Worm (Caenorhabditis elegans) whole organism, midembryonic: ENCODE data around the gene mks-3.

Experiments used
- T22C8.4 ChIP-seq: fragments of 200-800 bp; sonication (Bioruptor generic); IDR thresholded peaks from 2 replicates; pipeline ENCODE4 v1.3.6; 2022; ENCODE audit warnings: missing genetic modification characterization, missing compliant biosample characterization
- cog-1 ChIP-seq: sonication (generic microtip); optimal IDR thresholded peaks from 2 replicates; lab custom pipeline; 2016; ENCODE audit warnings: missing genetic modification characterization, missing compliant biosample characterization
- flt-1 ChIP-seq: fragments of 200-800 bp; sonication (Bioruptor generic); IDR thresholded peaks from 2 replicates; pipeline ENCODE4 v1.3.6; 2022; ENCODE audit warnings: missing genetic modification characterization, missing compliant biosample characterization
- klf-2 ChIP-seq: fragments of 200-800 bp; sonication (Bioruptor generic); conservative IDR thresholded peaks from 2 replicates; pipeline ENCODE4 v1.3.6; 2022; ENCODE audit warnings: missing genetic modification reagents, missing genetic modification characterization, missing compliant biosample characterization
- med-1 ChIP-seq: sonication (generic microtip); optimal IDR thresholded peaks from 2 replicates; lab custom pipeline; 2017; ENCODE audit warnings: missing genetic modification characterization, mild to moderate bottlenecking, missing compliant biosample characterization, antibody characterized with exemption, missing genetic modification reagents; ENCODE audit not compliant: insufficient read depth
- ref-1 ChIP-seq: fragments of 200-800 bp; sonication (Bioruptor generic); conservative IDR thresholded peaks from 2 replicates; pipeline ENCODE4 v1.3.6; 2022; ENCODE audit warnings: missing genetic modification reagents, missing genetic modification characterization, missing compliant biosample characterization
- tab-1 ChIP-seq: fragments of 200-800 bp; sonication (Bioruptor generic); IDR thresholded peaks from 2 replicates; pipeline ENCODE4 v1.3.6; 2022; ENCODE audit warnings: missing genetic modification characterization, missing compliant biosample characterization
- ztf-23 ChIP-seq: fragments of 200-800 bp; sonication (Bioruptor generic); IDR thresholded peaks from 2 replicates; pipeline ENCODE4 v1.3.6; 2022; ENCODE audit warnings: missing genetic modification reagents, missing genetic modification characterization, missing compliant biosample characterization
- ztf-29 ChIP-seq: fragments of 200-800 bp; sonication (Bioruptor generic); IDR thresholded peaks from 2 replicates; pipeline ENCODE4 v1.3.6; 2022; ENCODE audit warnings: missing genetic modification reagents, missing genetic modification characterization, missing compliant biosample characterization

The mks-3 gene

ce11 chrII:7594812-7595211, 11.4 kb upstream of the mks-3 start, which contains the start of gene syd-1:
syd-1 (minus strand) TSS chrII:7594912.
- no peak for TF ChIP-seq T22C8.4 (GFP tag; lab: Robert Waterston, UW)
- TF ChIP-seq ref-1 (GFP tag; lab: Robert Waterston, UW), result no peak
- no peak for TF ChIP-seq med-1 (GFP tag; lab: Kevin White, UChicago)
- TF ChIP-seq cog-1, result no peak
- TF ChIP-seq ztf-29 (GFP tag; lab: Robert Waterston, UW), result no peak
- TF ChIP-seq ztf-23 (GFP tag; lab: Robert Waterston, UW), result no peak
- TF ChIP-seq flt-1 (GFP tag; lab: Robert Waterston, UW), result no peak

ce11 chrII:7594262-7594661, 10.8 kb upstream of the mks-3 start:
- TF ChIP-seq klf-2 (GFP tag; lab: Robert Waterston, UW), result no peak
- no peak for TF ChIP-seq T22C8.4 (GFP tag; lab: Robert Waterston, UW)
- TF ChIP-seq med-1 (GFP tag; lab: Kevin White, UChicago), result no peak
- TF ChIP-seq flt-1 (GFP tag; lab: Robert Waterston, UW), result no peak
- TF ChIP-seq ztf-23 (GFP tag; lab: Robert Waterston, UW), result no peak
- TF ChIP-seq ztf-29 (GFP tag; lab: Robert Waterston, UW), result no peak
- TF ChIP-seq ref-1 (GFP tag; lab: Robert Waterston, UW), result no peak
- no peak for TF ChIP-seq tab-1 (GFP tag; lab: Robert Waterston, UW)
- TF ChIP-seq cog-1, result no peak

ce11 chrII:7593227-7593626, 9.8 kb upstream of the mks-3 start:
- TF ChIP-seq klf-2 (GFP tag; lab: Robert Waterston, UW), result no peak
- TF ChIP-seq med-1 (GFP tag; lab: Kevin White, UChicago), result no peak
- no peak for TF ChIP-seq ref-1 (GFP tag; lab: Robert Waterston, UW)
- no peak for TF ChIP-seq tab-1 (GFP tag; lab: Robert Waterston, UW)

ce11 chrII:7588295-7588694, 4.8 kb upstream of the mks-3 start:
- TF ChIP-seq cog-1 (no peak), T22C8.4 (GFP tag; lab: Robert Waterston, UW) (no peak), ref-1 (GFP tag; lab: Robert Waterston, UW) (no peak), flt-1 (GFP tag; lab: Robert Waterston, UW) (no peak), ztf-29 (GFP tag; lab: Robert Waterston, UW) (no peak)

- TF ChIP-seq ztf-29 (GFP tag; lab: Robert Waterston, UW) (no peak), ref-1 (GFP tag; lab: Robert Waterston, UW) (no peak), tab-1 (GFP tag; lab: Robert Waterston, UW) (no peak), cog-1 (no peak), med-1 (GFP tag; lab: Kevin White, UChicago) (no peak), klf-2 (GFP tag; lab: Robert Waterston, UW) (no peak), T22C8.4 (GFP tag; lab: Robert Waterston, UW) (no peak), ztf-23 (GFP tag; lab: Robert Waterston, UW) (no peak), flt-1 (GFP tag; lab: Robert Waterston, UW) (no peak)
Measured at ce11 chrII:7577412-7577811, 6.0 kb downstream of the mks-3 start, which contains the start of gene F35D2.6. F35D2.6 (plus strand) TSS chrII:7577712.

- TF ChIP-seq klf-2 (GFP tag; lab: Robert Waterston, UW) (no peak), ztf-23 (GFP tag; lab: Robert Waterston, UW) (no peak), T22C8.4 (GFP tag; lab: Robert Waterston, UW) (no peak), cog-1 (no peak), med-1 (GFP tag; lab: Kevin White, UChicago) (no peak), flt-1 (GFP tag; lab: Robert Waterston, UW) (no peak), tab-1 (GFP tag; lab: Robert Waterston, UW) (no peak), ref-1 (GFP tag; lab: Robert Waterston, UW) (no peak), ztf-29 (GFP tag; lab: Robert Waterston, UW) (no peak)
Measured at ce11 chrII:7575614-7576013, 7.8 kb downstream of the mks-3 start, which contains the start of gene F35D2.1. F35D2.1 (plus strand) TSS chrII:7575914.

ce11 chrII:7574143-7574542, 9.3 kb downstream of the mks-3 start, which contains the start of gene F35D2.2:
F35D2.2 (plus strand) TSS chrII:7574443.
- no peak for TF ChIP-seq ztf-23 (GFP tag; lab: Robert Waterston, UW)
- no peak for TF ChIP-seq ref-1 (GFP tag; lab: Robert Waterston, UW)
- no peak for TF ChIP-seq T22C8.4 (GFP tag; lab: Robert Waterston, UW)
- no peak for TF ChIP-seq med-1 (GFP tag; lab: Kevin White, UChicago)
- no peak for TF ChIP-seq klf-2 (GFP tag; lab: Robert Waterston, UW)
- no peak for TF ChIP-seq cog-1
- no peak for TF ChIP-seq tab-1 (GFP tag; lab: Robert Waterston, UW)
- no peak for TF ChIP-seq ztf-29 (GFP tag; lab: Robert Waterston, UW)
- TF ChIP-seq flt-1 (GFP tag; lab: Robert Waterston, UW), result no peak

ce11 chrII:7570820-7571219, 12.6 kb downstream of the mks-3 start:
- TF ChIP-seq ztf-23 (GFP tag; lab: Robert Waterston, UW) (no peak), cog-1 (no peak), flt-1 (GFP tag; lab: Robert Waterston, UW) (no peak), klf-2 (GFP tag; lab: Robert Waterston, UW) (no peak), T22C8.4 (GFP tag; lab: Robert Waterston, UW) (no peak), ref-1 (GFP tag; lab: Robert Waterston, UW) (no peak), ztf-29 (GFP tag; lab: Robert Waterston, UW) (no peak)

ce11 chrII:7570305-7570704, 13.2 kb downstream of the mks-3 start, which contains the start of gene F35D2.3:
F35D2.3 (plus strand) TSS chrII:7570605.
- TF ChIP-seq tab-1 (GFP tag; lab: Robert Waterston, UW), result no peak
- no peak for TF ChIP-seq med-1 (GFP tag; lab: Kevin White, UChicago)
- TF ChIP-seq ref-1 (GFP tag; lab: Robert Waterston, UW), result no peak
- TF ChIP-seq ztf-23 (GFP tag; lab: Robert Waterston, UW), result no peak
- TF ChIP-seq klf-2 (GFP tag; lab: Robert Waterston, UW), result no peak
- TF ChIP-seq T22C8.4 (GFP tag; lab: Robert Waterston, UW), result no peak
- TF ChIP-seq cog-1, result no peak
